Fruit fly (Drosophila melanogaster) whole organism: Measurements from ENCODE around the gene CG3176.

Experiments used
- CG8478 ChIP-seq: fragments of >200 bp; optimal IDR thresholded peaks from 2 replicates; lab custom pipeline; 2018; ENCODE audit warnings: inconsistent platforms
- Dll ChIP-seq: fragments of >200 bp; optimal IDR thresholded peaks from 2 replicates; lab custom pipeline; 2017
- EcR ChIP-seq, 2 experiments: fragments of >200 bp; optimal IDR thresholded peaks; 2 replicates each; lab custom pipeline; 2017; ENCODE audit warnings: missing biosample characterization in 2 of 2, missing genetic modification characterization in 2 of 2, missing genetic modification reagents in 2 of 2
- pan ChIP-seq: fragments of >200 bp; optimal IDR thresholded peaks from 2 replicates; lab custom pipeline; 2017
- psq ChIP-seq: fragments of >200 bp; optimal IDR thresholded peaks from 2 replicates; lab custom pipeline; 2017
- usp ChIP-seq: fragments of >200 bp; optimal IDR thresholded peaks from 2 replicates; lab custom pipeline; 2017; ENCODE audit warnings: missing biosample characterization, missing genetic modification characterization, mixed read lengths

Gene CG3176

dm6 chrX:469235-469634 is 12.4 kb upstream of the CG3176 start, which contains the start of gene Cyp4g1:
Gene Cyp4g1, minus strand, starts transcription at chrX:469335.
- TF ChIP-seq CG8478 (no peak), Dll (lab: Kevin White, UChicago) (no peak), psq (no peak), usp (GFP tag; lab: Kevin White, UChicago) (no peak), pan (lab: Kevin White, UChicago) (no peak), EcR (GFP tag; optimal IDR thresholded peaks at IDR 0.05; lab: Kevin White, UChicago) (no peak)

- TF ChIP-seq pan (lab: Kevin White, UChicago), result no peak
- TF ChIP-seq Dll (lab: Kevin White, UChicago), result no peak
- TF ChIP-seq EcR (GFP tag; optimal IDR thresholded peaks at IDR 0.05; lab: Kevin White, UChicago), result no peak
Observed at dm6 chrX:470626-471025, 11.0 kb upstream of the CG3176 start, which contains the start of gene CG32816. Gene CG32816, minus strand, starts transcription at chrX:470726.

dm6 chrX:476230-477143 is 5.2 kb upstream of the CG3176 start, which contains the start of the genes ebo and CG13373:
Gene ebo, minus strand, starts transcription at chrX:476579.
Gene CG13373, plus strand, starts transcription at chrX:476984.
- TF ChIP-seq psq, result no peak
- no peak for TF ChIP-seq Dll (lab: Kevin White, UChicago)
- TF ChIP-seq CG8478, result no peak
- no peak for TF ChIP-seq EcR (GFP tag; optimal IDR thresholded peaks at IDR 0.05; lab: Kevin White, UChicago)
- TF ChIP-seq pan (lab: Kevin White, UChicago), result no peak
- no peak for TF ChIP-seq usp (GFP tag; lab: Kevin White, UChicago)

DNA sequence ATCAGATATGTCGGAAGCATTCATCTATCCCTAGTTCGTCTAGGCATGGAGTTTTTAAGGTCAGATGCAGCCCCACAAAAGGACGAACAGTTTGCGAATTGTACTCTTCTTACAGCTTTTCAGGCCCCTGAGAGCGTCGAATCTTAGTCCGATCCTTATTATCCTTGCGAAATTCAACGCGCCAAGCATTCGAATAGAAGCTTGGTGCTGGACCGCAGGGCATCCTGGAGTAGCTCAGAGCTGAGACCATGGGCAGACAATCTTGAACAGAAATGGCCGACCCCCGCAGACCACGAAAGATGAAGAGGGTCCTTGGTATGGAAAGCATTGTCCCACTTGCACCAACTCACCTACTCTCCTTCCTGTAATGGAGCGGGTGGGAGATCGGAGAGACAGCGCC is 2.9 kb upstream of the CG3176 start, which contains the start of gene CG32817:
Gene CG32817 (plus strand): TSS at position 301 of the 400 bp plus-strand sequence.
- TF ChIP-seq CG8478, result no peak
- no peak for TF ChIP-seq usp (GFP tag; lab: Kevin White, UChicago)
- TF ChIP-seq EcR (GFP tag; optimal IDR thresholded peaks at IDR 0.05; lab: Kevin White, UChicago), result no peak
- TF ChIP-seq psq, result no peak
- TF ChIP-seq Dll (lab: Kevin White, UChicago), result no peak
- TF ChIP-seq pan (lab: Kevin White, UChicago), result no peak

dm6 chrX:487517-487957 is 5.9 kb downstream of the CG3176 start, which contains the start of the genes CG18273 and CG3156:
Gene CG18273, minus strand, starts transcription at chrX:487581.
Gene CG3156, plus strand, starts transcription at chrX:487878.
- TF ChIP-seq Dll (lab: Kevin White, UChicago) (no peak), pan (lab: Kevin White, UChicago) (no peak), usp (GFP tag; lab: Kevin White, UChicago) (no peak), psq (no peak), CG8478 (no peak), EcR (GFP tag; optimal IDR thresholded peaks at IDR 0.05; lab: Kevin White, UChicago) (no peak)

DNA sequence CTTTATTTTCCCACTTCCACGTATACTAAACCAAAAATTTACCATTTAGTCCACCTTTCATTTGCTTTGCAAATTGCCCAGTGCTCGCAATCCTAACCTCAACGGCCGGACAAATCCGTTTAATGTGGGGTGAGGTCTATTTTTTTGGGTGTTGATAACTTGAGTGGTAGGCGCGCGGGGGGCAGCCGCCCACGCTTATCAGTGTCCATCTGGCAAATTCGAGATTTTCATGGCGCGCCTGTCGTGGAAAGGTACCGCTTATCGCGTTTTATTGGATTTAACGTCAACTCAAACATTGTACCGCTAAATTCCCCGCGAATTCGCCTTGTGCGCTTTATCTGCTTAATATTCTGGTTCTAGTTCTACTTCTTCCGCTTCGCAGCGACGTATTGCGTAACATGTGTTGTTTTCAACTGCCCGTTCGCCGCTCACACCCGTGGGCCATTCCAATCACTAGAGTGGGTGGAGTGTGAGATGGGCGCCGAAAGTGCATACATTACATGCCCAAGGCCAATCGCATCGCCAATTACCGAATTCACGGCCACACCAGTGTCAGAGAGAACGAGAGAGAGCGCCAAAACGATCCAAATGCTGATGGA is 11.1 kb downstream of the CG3176 start:
- TF ChIP-seq psq, result no peak
- TF ChIP-seq usp (GFP tag; lab: Kevin White, UChicago), result no peak
- TF ChIP-seq EcR (GFP tag; optimal IDR thresholded peaks at IDR 0.05; lab: Kevin White, UChicago), result no peak
- no peak for TF ChIP-seq CG8478
- TF ChIP-seq Dll (lab: Kevin White, UChicago), result no peak
- no peak for TF ChIP-seq pan (lab: Kevin White, UChicago)

- TF ChIP-seq usp (GFP tag; lab: Kevin White, UChicago), result no peak
- no peak for TF ChIP-seq EcR (GFP tag; optimal IDR thresholded peaks at IDR 0.05; lab: Kevin White, UChicago)
- TF ChIP-seq pan (lab: Kevin White, UChicago), result no peak
- TF ChIP-seq Dll (lab: Kevin White, UChicago), result no peak
- TF ChIP-seq CG8478, result no peak
- TF ChIP-seq psq, result no peak
Observed at dm6 chrX:493445-494190, 12.0 kb downstream of the CG3176 start, which contains the start of gene CG17896. Gene CG17896, minus strand, starts transcription at chrX:493495.

dm6 chrX:494191-494554 is 12.5 kb downstream of the CG3176 start:
- no peak for TF ChIP-seq psq
- no peak for TF ChIP-seq Dll (lab: Kevin White, UChicago)
- TF ChIP-seq usp (GFP tag; lab: Kevin White, UChicago), result no peak
- no peak for TF ChIP-seq CG8478
- no peak for TF ChIP-seq EcR (GFP tag; optimal IDR thresholded peaks at IDR 0.05; lab: Kevin White, UChicago)
- TF ChIP-seq pan (lab: Kevin White, UChicago), result no peak

- TF ChIP-seq CG8478 (no peak), Dll (lab: Kevin White, UChicago) (no peak), pan (lab: Kevin White, UChicago) (no peak), psq (no peak), EcR (GFP tag; optimal IDR thresholded peaks at IDR 0.05; lab: Kevin White, UChicago) (no peak)
Observed at dm6 chrX:494607-495006, 12.9 kb downstream of the CG3176 start, which contains the start of gene CG17778. Gene CG17778, plus strand, starts transcription at chrX:494614.

dm6 chrX:496326-496725 is 14.7 kb downstream of the CG3176 start, which contains the start of gene svr:
Gene svr, plus strand, starts transcription at chrX:496446.
- no peak for TF ChIP-seq Dll (lab: Kevin White, UChicago)
- no peak for TF ChIP-seq psq
- no peak for TF ChIP-seq EcR (GFP tag; optimal IDR thresholded peaks at IDR 0.05; lab: Kevin White, UChicago)
- TF ChIP-seq pan (lab: Kevin White, UChicago), result no peak
- TF ChIP-seq CG8478, result no peak
- TF ChIP-seq usp (GFP tag; lab: Kevin White, UChicago), result no peak

DNA sequence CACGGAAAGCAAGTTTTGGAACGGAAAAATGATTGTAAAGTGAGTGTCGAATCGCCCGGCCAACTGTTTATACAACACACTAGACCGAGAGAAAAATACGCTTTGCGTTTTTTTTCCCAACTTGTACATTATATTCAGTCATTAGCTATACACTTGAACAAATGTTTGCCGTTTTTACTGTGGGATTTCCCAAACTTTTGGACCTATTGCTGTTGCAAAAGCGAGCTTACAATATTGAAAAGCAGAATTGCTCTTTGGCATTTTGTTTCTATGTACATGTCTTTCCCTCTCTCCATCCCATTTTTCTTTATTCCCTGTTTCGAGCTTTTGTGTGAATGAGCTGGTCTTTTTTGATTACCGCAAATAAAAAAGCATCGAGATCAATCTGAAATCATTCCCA is 15.8 kb downstream of the CG3176 start:
- no peak for TF ChIP-seq psq
